Worm (Caenorhabditis elegans): ENCODE results near the gene Y39B6A.25.

- TF ChIP-seq hmbx-1 (tag; optimal IDR thresholded peaks at IDR 0.05) (no peak), ama-1 (optimal IDR thresholded peaks at IDR 0.05) (no peak), pes-1 (GFP tag; IDR thresholded peaks at IDR 0.05) (no peak), hnd-1 (tag; optimal IDR thresholded peaks at IDR 0.05) (no peak), sea-1 (GFP tag; conservative IDR thresholded peaks at IDR 0.05) (no peak), B0310.2 (tag; optimal IDR thresholded peaks at IDR 0.05) (no peak), flt-1 (GFP tag; IDR thresholded peaks at IDR 0.05) (no peak)
Measured at ce11 chrV:19024683-19025082, 1.6 kb upstream of the Y39B6A.25 start, which contains the start of gene Y39B6A.29.

Data from whole organism, early embryonic.